Worm (Caenorhabditis elegans): ENCODE measurements around the gene clec-83.

The clec-83 gene

DNA sequence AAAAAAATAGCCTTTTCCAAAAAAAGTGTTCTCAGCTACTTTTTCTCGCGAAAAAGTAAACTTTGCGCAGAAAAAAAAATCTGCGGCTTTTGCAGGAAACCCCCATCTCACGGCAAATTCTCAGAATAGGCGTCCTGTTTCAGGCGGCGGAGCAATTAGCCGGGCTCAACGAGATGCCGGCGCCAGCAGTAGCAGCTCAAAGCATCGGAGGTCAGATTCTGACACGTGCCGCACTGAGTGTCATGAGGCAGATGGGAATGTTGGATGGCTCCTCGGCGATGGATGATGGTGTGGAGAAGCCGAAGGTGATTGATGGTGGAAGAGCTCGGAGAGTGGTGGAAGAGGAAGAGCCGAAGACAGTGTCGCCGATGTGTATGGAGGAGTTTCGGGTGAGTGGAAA lies 46.0 kb upstream of the clec-83 start:
- TF ChIP-seq snpc-1.1 (tag; optimal IDR thresholded peaks at IDR 0.05; ENCODE audit: insufficient read depth): no peak
- no peak for TF ChIP-seq let-607 (tag; optimal IDR thresholded peaks at IDR 0.05)
- no peak for TF ChIP-seq hlh-26 (GFP tag; conservative IDR thresholded peaks at IDR 0.05)
- TF ChIP-seq somi-1 (GFP tag; optimal IDR thresholded peaks at IDR 0.05): no peak
- no peak for TF ChIP-seq mes-4 (tag; optimal IDR thresholded peaks at IDR 0.05)
- no peak for TF ChIP-seq repo-1 (tag; optimal IDR thresholded peaks at IDR 0.05)
- TF ChIP-seq ceh-91 (GFP tag; IDR thresholded peaks at IDR 0.05): no peak
- no peak for TF ChIP-seq lir-1 (GFP tag; conservative IDR thresholded peaks at IDR 0.05)
- TF ChIP-seq egrh-3 (GFP tag; IDR thresholded peaks at IDR 0.05): peak; percentile 22; the same call in 1 of the 2 replicates
- no peak for TF ChIP-seq madf-3 (GFP tag; IDR thresholded peaks at IDR 0.05)
- TF ChIP-seq F57A8.1 (GFP tag; optimal IDR thresholded peaks at IDR 0.05): no peak
- TF ChIP-seq snpc-4 (GFP tag; optimal IDR thresholded peaks at IDR 0.05): no peak
- TF ChIP-seq snpc-4 (tag; optimal IDR thresholded peaks at IDR 0.05): no peak
- no peak for TF ChIP-seq sptf-2 (GFP tag; optimal IDR thresholded peaks at IDR 0.05)
- TF ChIP-seq hsf-1 (GFP tag; IDR thresholded peaks at IDR 0.05): peak; percentile 15; the same call in 1 of the 2 replicates
- TF ChIP-seq Y95B8A.8 (GFP tag; IDR thresholded peaks at IDR 0.05): no peak
- TF ChIP-seq ztf-3 (GFP tag; optimal IDR thresholded peaks at IDR 0.05): no peak
- no peak for TF ChIP-seq sea-2 (GFP tag; IDR thresholded peaks at IDR 0.05)
- TF ChIP-seq him-1 (tag; optimal IDR thresholded peaks at IDR 0.05): no peak
- no peak for TF ChIP-seq fkh-3 (tag; optimal IDR thresholded peaks at IDR 0.05)
- no peak for TF ChIP-seq bed-1 (GFP tag; IDR thresholded peaks at IDR 0.05)
- no peak for TF ChIP-seq dox-1 (GFP tag; IDR thresholded peaks at IDR 0.05)
- TF ChIP-seq atf-7 (tag; optimal IDR thresholded peaks at IDR 0.05): no peak
- TF ChIP-seq sdz-38 (tag; optimal IDR thresholded peaks at IDR 0.05): no peak
- no peak for TF ChIP-seq tbx-9 (tag; optimal IDR thresholded peaks at IDR 0.05; ENCODE audit: borderline replicate concordance)
- TF ChIP-seq zfh-2 (GFP tag; conservative IDR thresholded peaks at IDR 0.05): peak; percentile 77
- TF ChIP-seq chd-7 (tag; optimal IDR thresholded peaks at IDR 0.05): no peak
- TF ChIP-seq mel-28 (tag; optimal IDR thresholded peaks at IDR 0.05; ENCODE audit: borderline replicate concordance): no peak
- TF ChIP-seq mcd-1 (GFP tag; IDR thresholded peaks at IDR 0.05): 0 out of 2 replicates have a peak, but pooled peaks have one; percentile 18
- 0 out of 2 replicates have a peak, but pooled peaks have one; percentile 11 for TF ChIP-seq F37B4.10 (GFP tag; IDR thresholded peaks at IDR 0.05)
- TF ChIP-seq ekl-4 (GFP tag; IDR thresholded peaks at IDR 0.05): no peak
- TF ChIP-seq tlf-1 (GFP tag; optimal IDR thresholded peaks at IDR 0.05): no peak
- no peak for TF ChIP-seq unc-130 (GFP tag; optimal IDR thresholded peaks at IDR 0.05)

DNA sequence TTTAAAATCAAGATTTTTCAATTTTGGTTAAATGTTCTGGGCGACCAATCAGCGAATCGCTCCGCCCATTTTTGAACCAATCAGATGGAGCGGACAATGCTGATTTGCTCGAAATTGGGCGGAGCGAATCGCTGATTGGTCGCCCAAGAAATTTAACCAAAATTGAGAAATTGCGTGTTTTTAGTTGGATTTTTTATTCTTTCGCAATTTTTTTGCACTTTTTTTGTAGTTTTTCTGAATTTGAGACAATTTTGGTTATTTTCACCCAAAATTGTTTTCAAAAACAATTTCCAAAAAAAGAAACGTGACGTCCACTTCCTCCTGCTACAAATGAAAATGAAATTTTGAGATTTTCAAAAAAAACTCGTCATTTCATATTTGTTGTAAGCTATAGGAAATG lies 45.4 kb upstream of the clec-83 start, which contains the start of gene dml-1:
dml-1 (plus strand) TSS at position 301 of the 400 bp plus-strand sequence.
- no peak for TF ChIP-seq Y95B8A.8 (GFP tag; IDR thresholded peaks at IDR 0.05)
- TF ChIP-seq attf-3 (GFP tag; conservative IDR thresholded peaks at IDR 0.05): no peak
- TF ChIP-seq F57A8.1 (GFP tag; optimal IDR thresholded peaks at IDR 0.05): no peak
- no peak for TF ChIP-seq ccch-3 (GFP tag; optimal IDR thresholded peaks at IDR 0.05)
- no peak for TF ChIP-seq zfh-2 (GFP tag; conservative IDR thresholded peaks at IDR 0.05)
- TF ChIP-seq sea-2 (GFP tag; IDR thresholded peaks at IDR 0.05): no peak
- no peak for TF ChIP-seq ztf-18 (tag; optimal IDR thresholded peaks at IDR 0.05)
- TF ChIP-seq dpl-1 (GFP tag; optimal IDR thresholded peaks at IDR 0.05): no peak
- TF ChIP-seq K12H6.12 (tag; optimal IDR thresholded peaks at IDR 0.05): no peak
- TF ChIP-seq cebp-2 (GFP tag; IDR thresholded peaks at IDR 0.05): no peak
- no peak for TF ChIP-seq ceh-40 (GFP tag; IDR thresholded peaks at IDR 0.05)
- TF ChIP-seq D2030.7 (GFP tag; IDR thresholded peaks at IDR 0.05): no peak
- no peak for TF ChIP-seq snpc-4 (GFP tag; optimal IDR thresholded peaks at IDR 0.05)
- TF ChIP-seq snpc-4 (tag; optimal IDR thresholded peaks at IDR 0.05): no peak
- no peak for TF ChIP-seq attf-5 (GFP tag; optimal IDR thresholded peaks at IDR 0.05)
- TF ChIP-seq F57C9.4 (tag; optimal IDR thresholded peaks at IDR 0.05): no peak
- TF ChIP-seq nhr-27 (tag; optimal IDR thresholded peaks at IDR 0.05): no peak
